Fruit fly (Drosophila melanogaster): ENCODE results near the gene CG11878.

DNA sequence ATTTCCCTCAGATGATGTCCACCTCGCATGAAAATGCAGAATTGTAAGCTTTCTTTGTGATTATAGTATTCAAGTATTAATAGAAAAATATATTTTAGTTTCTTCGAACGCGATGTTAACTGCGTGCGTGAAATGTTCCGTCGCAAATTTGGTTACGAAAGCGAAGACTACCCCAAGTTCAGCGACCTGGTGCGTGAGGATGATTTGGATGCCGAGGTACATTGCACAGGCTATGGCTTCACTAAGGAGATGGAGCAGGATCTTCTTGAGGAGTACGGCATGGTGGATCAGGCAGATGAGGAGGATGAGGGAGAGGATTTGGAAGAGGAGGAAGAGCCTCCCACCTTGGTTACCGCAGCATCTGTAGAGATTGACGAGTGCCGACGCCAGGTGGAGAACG is 6.9 kb upstream of the CG11878 start:
- TF ChIP-seq eyg (GFP tag; optimal IDR thresholded peaks at IDR 0.05) = no peak
- no peak for TF ChIP-seq D19A (tag; optimal IDR thresholded peaks at IDR 0.05)
- TF ChIP-seq dmrt99B (tag; optimal IDR thresholded peaks at IDR 0.05) = no peak
- no peak for TF ChIP-seq gsb-n (tag; optimal IDR thresholded peaks at IDR 0.05)
- no peak for TF ChIP-seq BEAF-32 (GFP tag; optimal IDR thresholded peaks at IDR 0.05)
- TF ChIP-seq bowl (GFP tag; IDR thresholded peaks at IDR 0.05) = no peak
- TF ChIP-seq Ssrp (tag; optimal IDR thresholded peaks at IDR 0.05) = no peak
- TF ChIP-seq oc (tag; optimal IDR thresholded peaks at IDR 0.05) = no peak
